Fruit fly (Drosophila melanogaster): ENCODE data around the gene Mp.

Gene Mp

dm6 chr3L:6963792-6964487 is 34.7 kb upstream of the Mp start (continued):
- TF ChIP-seq Optix (GFP tag; IDR thresholded peaks at IDR 0.05) (0 out of 3 replicates have a peak, but pooled peaks have one; percentile 46), Fer3 (tag; optimal IDR thresholded peaks at IDR 0.05) (peak; percentile 80), en (GFP tag; optimal IDR thresholded peaks at IDR 0.05) (peak; percentile 75), CG10565 (GFP tag; optimal IDR thresholded peaks at IDR 0.05) (no peak), CG13296 (GFP tag; optimal IDR thresholded peaks at IDR 0.05) (peak; percentile 71), CG14050 (GFP tag; IDR thresholded peaks at IDR 0.05) (peak; percentile 66; the same call in 2 of the 3 replicates), CG1603 (tag; optimal IDR thresholded peaks at IDR 0.05) (peak; percentile 94), maf-S (GFP tag; optimal IDR thresholded peaks at IDR 0.05) (peak; percentile 60), ro (GFP tag; IDR thresholded peaks at IDR 0.05) (no peak), HmgZ (tag; optimal IDR thresholded peaks at IDR 0.05) (peak; percentile 83), Abd-B (GFP tag; optimal IDR thresholded peaks at IDR 0.05) (peak; percentile 68), Opbp (GFP tag; IDR thresholded peaks at IDR 0.05; ENCODE audit: partially characterized antibody) (no peak), mirr (GFP tag; optimal IDR thresholded peaks at IDR 0.05) (peak; percentile 16), sc (optimal IDR thresholded peaks at IDR 0.05) (no peak), sc (GFP tag; optimal IDR thresholded peaks at IDR 0.05) (peak; percentile 74), CG7372 (GFP tag; IDR thresholded peaks at IDR 0.05) (peak; percentile 75), pum (GFP tag; optimal IDR thresholded peaks at IDR 0.05) (peak; percentile 70), CG2129 (GFP tag; IDR thresholded peaks at IDR 0.05; ENCODE audit: partially characterized antibody) (no peak), CG17328 (GFP tag; IDR thresholded peaks at IDR 0.05) (peak; percentile 63), pros (GFP tag; optimal IDR thresholded peaks at IDR 0.05) (no peak), D19B (GFP tag; optimal IDR thresholded peaks at IDR 0.05) (peak; percentile 6), Mes4 (GFP tag; optimal IDR thresholded peaks at IDR 0.05) (peak; percentile 84), sim (GFP tag; IDR thresholded peaks at IDR 0.05) (peak; percentile 27; the same call in 1 of the 2 replicates), Deaf1 (tag; optimal IDR thresholded peaks at IDR 0.05) (no peak), CG6813 (GFP tag; optimal IDR thresholded peaks at IDR 0.05) (peak; percentile 73), CHES-1-like (GFP tag; optimal IDR thresholded peaks at IDR 0.05) (peak; percentile 76), CG15479 (GFP tag; optimal IDR thresholded peaks at IDR 0.05) (no peak), HHEX (GFP tag; optimal IDR thresholded peaks at IDR 0.05) (peak; percentile 82), crp (GFP tag; optimal IDR thresholded peaks at IDR 0.05) (peak in 1 of 2 experiments; percentile 19), CG17568 (GFP tag; optimal IDR thresholded peaks at IDR 0.05) (peak; percentile 76), pho (GFP tag; optimal IDR thresholded peaks at IDR 0.05) (peak; percentile 84), lab (GFP tag; optimal IDR thresholded peaks at IDR 0.05) (peak; percentile 83), CG6272 (GFP tag; IDR thresholded peaks at IDR 0.05) (peak; percentile 52), cwo (GFP tag; optimal IDR thresholded peaks at IDR 0.05) (peak; percentile 64), CG8359 (GFP tag; optimal IDR thresholded peaks at IDR 0.05; ENCODE audit: borderline replicate concordance) (peak; percentile 45), toy (GFP tag; IDR thresholded peaks at IDR 0.05) (no peak), Atf6 (GFP tag; IDR thresholded peaks at IDR 0.05) (peak; percentile 76), CG6791 (GFP tag; IDR thresholded peaks at IDR 0.05; ENCODE audit: partially characterized antibody) (no peak), grn (GFP tag; optimal IDR thresholded peaks at IDR 0.05) (peak; percentile 47), CG9797 (GFP tag; optimal IDR thresholded peaks at IDR 0.05) (no peak), CoRest (tag; optimal IDR thresholded peaks at IDR 0.05) (peak; percentile 88), Mrtf (GFP tag; IDR thresholded peaks at IDR 0.05) (peak; percentile 77), CG14710 (tag; optimal IDR thresholded peaks at IDR 0.05) (peak; percentile 80), CG14441 (GFP tag; IDR thresholded peaks at IDR 0.05) (peak; percentile 77), da (GFP tag; optimal IDR thresholded peaks at IDR 0.05) (no peak), CG11695 (GFP tag; IDR thresholded peaks at IDR 0.05) (peak; percentile 84), az2 (GFP tag; optimal IDR thresholded peaks at IDR 0.05) (peak; percentile 85), BEAF-32 (GFP tag; optimal IDR thresholded peaks at IDR 0.05) (no peak), CG3281 (GFP tag; optimal IDR thresholded peaks at IDR 0.05) (peak; percentile 73)
